Worm (Caenorhabditis elegans): ENCODE data around the gene T26E4.18.
"Not testable (repeated sequence)": the region's sequence is repeated elsewhere in the genome, so short reads cannot be mapped to it uniquely, and the experiment has no call there.

The T26E4.18 gene

DNA sequence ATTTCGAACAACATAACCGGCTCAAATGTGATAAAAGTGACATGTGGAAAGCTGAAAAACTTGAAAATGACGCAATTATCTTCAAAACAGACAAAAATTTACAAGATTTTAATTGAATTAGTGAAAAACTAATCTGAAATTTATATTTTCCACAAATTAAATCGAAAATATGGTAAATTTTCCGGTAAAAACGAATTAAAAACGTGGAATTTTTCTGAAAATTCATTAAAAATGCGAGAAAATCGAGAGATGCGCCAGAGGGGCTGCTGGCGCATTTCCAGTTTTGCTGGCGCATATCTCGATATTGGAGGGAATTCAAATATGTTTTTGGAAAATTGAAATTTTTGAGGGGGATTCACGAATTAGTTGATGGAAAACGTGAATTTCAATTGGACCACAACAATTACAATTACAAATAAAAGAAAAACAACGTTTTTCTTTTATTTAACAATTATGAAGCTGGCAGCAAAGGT is 37.5 kb downstream of the T26E4.18 start, which contains the start of the genes haf-3 and F57A10.2:
TSS of gene haf-3 (minus strand) at position 51 of the 473 bp plus-strand sequence.
TSS of gene F57A10.2 (plus strand) at position 454 of the 473 bp plus-strand sequence.
- TF ChIP-seq ref-1 (GFP tag; conservative IDR thresholded peaks at IDR 0.05) (no peak), tab-1 (GFP tag; IDR thresholded peaks at IDR 0.05) (no peak), klf-2 (GFP tag; conservative IDR thresholded peaks at IDR 0.05) (0 out of 2 replicates have a peak, but pooled peaks have one; percentile 54), med-1 (GFP tag; optimal IDR thresholded peaks at IDR 0.05; ENCODE audit: insufficient read depth) (no peak), T22C8.4 (GFP tag; IDR thresholded peaks at IDR 0.05) (no peak), flt-1 (GFP tag; IDR thresholded peaks at IDR 0.05) (peak; percentile 67; the same call in 1 of the 2 replicates), cog-1 (tag; optimal IDR thresholded peaks at IDR 0.05) (peak; percentile 38), ztf-23 (GFP tag; IDR thresholded peaks at IDR 0.05) (0 out of 2 replicates have a peak, but pooled peaks have one; percentile 53), ztf-29 (GFP tag; IDR thresholded peaks at IDR 0.05) (no peak)

DNA sequence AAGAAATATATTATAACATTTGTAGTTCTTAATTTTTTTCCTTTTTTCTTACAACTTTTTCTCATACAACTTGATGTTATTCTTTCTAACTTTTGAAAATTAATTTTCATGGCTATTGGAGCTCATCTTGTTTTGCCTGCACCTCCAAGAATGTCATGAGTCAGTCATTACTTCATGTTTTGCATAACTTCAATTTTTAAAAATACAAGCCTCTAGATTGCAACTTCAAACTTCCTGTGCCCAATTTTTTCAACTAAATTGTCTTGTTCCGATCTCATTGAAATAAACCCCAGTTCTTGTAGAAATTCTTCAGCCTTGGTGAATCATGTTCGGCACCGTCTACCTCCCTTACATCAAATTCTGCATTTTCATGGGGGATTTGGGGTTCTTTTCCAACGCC is 45.2 kb downstream of the T26E4.18 start, which contains the start of gene str-9:
TSS of gene str-9 (plus strand) at position 301 of the 400 bp plus-strand sequence.
- TF ChIP-seq ztf-23 (GFP tag; IDR thresholded peaks at IDR 0.05) (no peak), tab-1 (GFP tag; IDR thresholded peaks at IDR 0.05) (no peak), ztf-29 (GFP tag; IDR thresholded peaks at IDR 0.05) (no peak), T22C8.4 (GFP tag; IDR thresholded peaks at IDR 0.05) (no peak), cog-1 (tag; optimal IDR thresholded peaks at IDR 0.05) (no peak), ref-1 (GFP tag; conservative IDR thresholded peaks at IDR 0.05) (no peak), med-1 (GFP tag; optimal IDR thresholded peaks at IDR 0.05; ENCODE audit: insufficient read depth) (no peak)

DNA sequence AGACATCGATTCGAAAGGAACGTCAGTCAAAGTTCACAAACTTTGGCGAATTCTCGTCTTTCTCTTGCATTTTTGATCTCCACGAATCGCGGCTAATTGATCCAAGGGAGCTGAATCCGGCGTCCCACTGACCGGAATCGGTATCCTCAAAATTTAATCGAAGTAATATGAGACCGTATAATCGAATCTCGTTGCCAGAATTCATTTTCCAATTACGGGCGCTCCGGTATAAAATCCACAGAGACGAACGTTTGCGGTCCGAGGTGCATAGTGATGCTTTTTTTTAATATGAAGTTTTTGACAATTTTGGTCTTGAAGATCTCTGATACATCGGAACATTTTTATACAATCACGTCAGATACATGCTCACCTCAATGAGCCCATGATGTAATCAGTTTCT is 46.0 kb downstream of the T26E4.18 start:
- TF ChIP-seq med-1 (GFP tag; optimal IDR thresholded peaks at IDR 0.05; ENCODE audit: insufficient read depth) (no peak), ztf-23 (GFP tag; IDR thresholded peaks at IDR 0.05) (no peak), ztf-29 (GFP tag; IDR thresholded peaks at IDR 0.05) (no peak), flt-1 (GFP tag; IDR thresholded peaks at IDR 0.05) (no peak)

DNA sequence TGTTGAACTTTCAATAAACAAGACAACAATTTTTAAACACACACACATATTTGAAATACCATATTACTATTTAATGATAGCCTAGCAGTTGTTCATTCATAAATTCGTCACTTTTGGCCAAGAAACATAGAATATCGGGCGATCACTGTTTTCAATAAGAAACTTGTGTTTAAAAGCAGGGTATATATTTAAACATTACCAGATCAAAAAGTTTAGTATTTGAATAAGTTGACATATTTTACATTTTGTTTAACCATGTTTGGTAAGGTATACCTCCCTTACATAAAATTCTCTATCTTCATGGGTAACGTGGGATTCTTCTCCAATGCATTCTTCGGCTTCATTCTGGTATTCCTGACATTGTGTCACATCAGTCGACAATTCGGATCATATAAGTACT is 48.9 kb downstream of the T26E4.18 start, which contains the start of gene str-8:
TSS of gene str-8 (plus strand) at position 301 of the 400 bp plus-strand sequence.
- TF ChIP-seq klf-2 (GFP tag; conservative IDR thresholded peaks at IDR 0.05); tab-1 (GFP tag; IDR thresholded peaks at IDR 0.05); ref-1 (GFP tag; conservative IDR thresholded peaks at IDR 0.05): not testable (repeated sequence)

Data from whole organism, midembryonic.